Worm (Caenorhabditis elegans): ENCODE data around the gene hbl-1.

ce11 chrX:5775804-5776252 is 46.1 kb upstream of the hbl-1 start:
- TF ChIP-seq ztf-28 (GFP tag; IDR thresholded peaks at IDR 0.05) (no peak), efl-1 (GFP tag; optimal IDR thresholded peaks at IDR 0.05) (no peak), xnd-1 (tag; optimal IDR thresholded peaks at IDR 0.05) (no peak), akir-1 (GFP tag; optimal IDR thresholded peaks at IDR 0.05) (no peak), snpc-4 (GFP tag; optimal IDR thresholded peaks at IDR 0.05) (no peak), snpc-4 (tag; optimal IDR thresholded peaks at IDR 0.05) (no peak)

Measured in whole organism, young adult.